Fruit fly (Drosophila melanogaster): Measurements from ENCODE around the gene Prx3.
A peak's percentile ranks its signal among the peaks of the same experiment; 100 is the strongest.

Gene Prx3

DNA sequence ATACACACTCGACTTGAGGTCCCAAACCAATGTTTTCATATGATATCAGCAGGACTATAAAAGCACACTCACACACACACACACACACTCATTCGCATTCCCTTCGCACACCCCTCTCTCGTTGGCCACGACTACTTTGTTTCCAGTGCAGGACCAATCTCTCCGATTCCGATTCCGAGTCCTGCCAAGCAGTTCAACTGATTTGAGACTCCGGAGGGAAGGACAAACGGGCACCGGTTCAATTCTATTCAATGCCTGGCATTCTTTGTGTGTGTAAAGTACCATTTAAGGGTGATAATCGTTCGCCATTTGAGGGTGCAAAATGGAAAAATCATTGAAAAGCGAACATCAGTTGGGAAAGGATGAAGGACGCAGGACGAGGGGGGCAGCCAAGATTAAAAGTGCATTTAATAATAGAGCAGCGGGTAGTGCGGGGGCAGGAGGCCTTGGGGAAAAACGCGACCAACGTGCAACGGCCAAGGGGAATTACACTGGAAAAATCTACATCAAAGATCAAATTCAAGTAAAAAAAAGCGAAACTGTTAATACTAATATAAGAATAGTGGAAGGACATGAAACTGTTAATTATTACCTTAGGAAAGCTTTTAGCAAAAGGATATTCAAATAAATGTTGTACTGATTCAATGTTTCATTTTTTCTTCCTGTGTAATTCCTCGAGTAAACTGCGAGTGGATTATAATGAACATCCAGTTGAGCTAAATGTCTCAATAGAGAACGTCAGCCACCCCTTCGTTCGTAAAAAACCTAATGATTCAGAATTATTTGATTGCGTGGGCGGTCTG is 37.5 kb upstream of the Prx3 start (continued):
- TF ChIP-seq pdm3 (GFP tag; optimal IDR thresholded peaks at IDR 0.05) (no peak), dsx (GFP tag; optimal IDR thresholded peaks at IDR 0.05; ENCODE audit: poor library complexity, severe bottlenecking) (no peak), Sox102F (GFP tag; optimal IDR thresholded peaks at IDR 0.05) (peak; percentile 17), cyc (GFP tag; optimal IDR thresholded peaks at IDR 0.05) (peak; percentile 4), CG32006 (GFP tag; optimal IDR thresholded peaks at IDR 0.05) (no peak), CG8632 (GFP tag; optimal IDR thresholded peaks at IDR 0.05) (no peak), achi (GFP tag; optimal IDR thresholded peaks at IDR 0.05) (no peak), CG9139 (GFP tag; optimal IDR thresholded peaks at IDR 0.05) (no peak), CG6276 (GFP tag; optimal IDR thresholded peaks at IDR 0.05) (no peak), svp (GFP tag) (peak; percentile 67), Hr38 (GFP tag; optimal IDR thresholded peaks at IDR 0.05) (no peak), CG6792 (GFP tag; optimal IDR thresholded peaks at IDR 0.05) (no peak), eg (GFP tag; IDR thresholded peaks at IDR 0.05) (no peak), Ets96B (tag; optimal IDR thresholded peaks at IDR 0.05) (no peak), CG11902 (GFP tag; optimal IDR thresholded peaks at IDR 0.05) (no peak), CG6808 (GFP tag; optimal IDR thresholded peaks at IDR 0.05) (no peak), CG31627 (GFP tag; optimal IDR thresholded peaks at IDR 0.05) (peak; percentile 12), Eip75B (GFP tag; optimal IDR thresholded peaks at IDR 0.05) (no peak), CG6163 (GFP tag; IDR thresholded peaks at IDR 0.05) (no peak), Lpt (GFP tag; optimal IDR thresholded peaks at IDR 0.05) (no peak), Sox15 (GFP tag; optimal IDR thresholded peaks at IDR 0.05) (no peak), lz (GFP tag; optimal IDR thresholded peaks at IDR 0.05) (peak; percentile 31), CG11294 (GFP tag; IDR thresholded peaks at IDR 0.05) (no peak), Hr4 (GFP tag; optimal IDR thresholded peaks at IDR 0.05) (no peak), esn (GFP tag; optimal IDR thresholded peaks at IDR 0.05) (peak; percentile 47), CG6854 (GFP tag; optimal IDR thresholded peaks at IDR 0.05) (no peak), fkh (GFP tag; optimal IDR thresholded peaks at IDR 0.05) (no peak)

DNA sequence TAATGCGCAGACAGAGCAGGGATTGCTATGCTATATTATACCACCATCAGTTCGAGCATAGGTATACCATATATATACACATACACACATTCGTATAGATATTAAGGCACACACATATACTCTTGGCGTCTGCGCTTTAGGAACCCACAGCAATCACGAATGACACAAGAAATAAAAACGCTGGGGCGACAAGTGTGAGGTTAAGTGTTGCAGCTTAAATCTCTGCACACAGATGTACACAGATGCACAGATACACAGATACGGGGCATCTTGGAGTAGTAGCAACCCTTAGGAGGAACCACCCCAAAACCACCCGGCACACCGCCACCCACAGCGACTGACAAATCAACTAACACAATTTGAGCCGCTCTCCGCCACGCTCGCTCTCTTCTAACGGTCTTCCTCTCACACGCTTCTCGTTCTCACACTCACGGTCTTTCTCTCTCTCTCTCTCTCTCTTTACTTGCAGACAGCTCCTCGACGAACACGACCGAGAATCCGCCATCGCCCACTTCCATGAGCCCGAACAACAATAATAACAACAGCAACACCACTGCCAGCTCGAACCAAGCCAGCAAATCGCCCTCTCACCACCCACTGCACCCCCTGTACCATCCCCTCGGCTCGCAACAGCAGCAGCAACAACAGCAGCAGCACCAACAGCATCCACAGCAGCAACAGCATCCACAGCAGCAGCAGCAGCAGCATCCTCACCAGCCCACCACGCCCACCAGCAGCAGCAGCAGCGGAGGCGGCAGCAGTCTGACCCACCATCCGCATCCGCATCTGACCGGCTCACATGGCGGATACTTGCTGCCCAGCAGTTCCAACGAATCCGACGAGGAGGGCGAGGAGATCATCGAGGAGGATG is 20.5 kb upstream of the Prx3 start:
- TF ChIP-seq acj6 (GFP tag; optimal IDR thresholded peaks at IDR 0.05) (no peak), dsx (GFP tag; optimal IDR thresholded peaks at IDR 0.05; ENCODE audit: poor library complexity, severe bottlenecking) (no peak), eg (GFP tag; IDR thresholded peaks at IDR 0.05) (no peak), cyc (GFP tag; optimal IDR thresholded peaks at IDR 0.05) (no peak), OdsH (GFP tag; optimal IDR thresholded peaks at IDR 0.05) (no peak), CG6163 (GFP tag; IDR thresholded peaks at IDR 0.05) (no peak), Sox15 (GFP tag; optimal IDR thresholded peaks at IDR 0.05) (no peak), CG11902 (GFP tag; optimal IDR thresholded peaks at IDR 0.05) (no peak), Eip78C (GFP tag) (no peak), Smox (GFP tag; optimal IDR thresholded peaks at IDR 0.05) (no peak), topi (GFP tag; optimal IDR thresholded peaks at IDR 0.05) (no peak), fkh (GFP tag; optimal IDR thresholded peaks at IDR 0.05) (no peak)

DNA sequence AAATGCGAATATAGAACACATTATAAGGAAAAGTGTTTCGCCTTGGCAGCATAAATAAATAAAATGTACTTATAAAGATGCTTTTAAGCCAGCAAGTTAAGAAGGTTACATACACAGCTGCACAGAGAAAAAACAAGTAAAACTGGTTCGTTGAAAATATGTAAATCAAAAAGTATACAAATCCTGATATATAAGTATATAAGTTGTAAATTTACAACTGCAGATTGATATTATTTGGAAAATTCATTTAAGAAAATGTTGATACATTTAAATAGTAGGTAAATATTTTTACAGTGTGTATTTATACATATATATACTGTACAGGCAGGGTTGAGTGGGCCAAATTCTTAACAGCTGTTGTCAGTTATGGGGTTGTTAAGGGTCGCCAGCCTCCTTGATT is 18.5 kb upstream of the Prx3 start:
- TF ChIP-seq spab (GFP tag; optimal IDR thresholded peaks at IDR 0.05) (no peak), Gug (GFP tag; IDR thresholded peaks at IDR 0.05) (no peak), Ets96B (tag; optimal IDR thresholded peaks at IDR 0.05) (no peak), Smox (GFP tag; optimal IDR thresholded peaks at IDR 0.05) (no peak), dac (GFP tag; optimal IDR thresholded peaks at IDR 0.05) (no peak), CG6163 (GFP tag; IDR thresholded peaks at IDR 0.05) (no peak), CG11762 (GFP tag; optimal IDR thresholded peaks at IDR 0.05; ENCODE audit: insufficient read depth) (no peak), fkh (GFP tag; optimal IDR thresholded peaks at IDR 0.05) (no peak), CG34406 (GFP tag; optimal IDR thresholded peaks at IDR 0.05) (no peak), eg (GFP tag; IDR thresholded peaks at IDR 0.05) (no peak), pdm3 (GFP tag; optimal IDR thresholded peaks at IDR 0.05) (no peak), Eip78C (GFP tag) (peak; percentile 44), svp (GFP tag) (peak; percentile 32), esn (GFP tag; optimal IDR thresholded peaks at IDR 0.05) (no peak), CG1621 (tag; optimal IDR thresholded peaks at IDR 0.05) (no peak), cyc (GFP tag; optimal IDR thresholded peaks at IDR 0.05) (no peak), Ets21C (GFP tag; optimal IDR thresholded peaks at IDR 0.05) (no peak)

All from whole organism, prepupa.